Worm (Caenorhabditis elegans) whole organism, early embryonic: ENCODE measurements around the gene nova-1.

Experiments used
- B0310.2 ChIP-seq: sonication (generic microtip); optimal IDR thresholded peaks from 2 replicates; lab custom pipeline; 2016; ENCODE audit warnings: mild to moderate bottlenecking, missing genetic modification characterization, missing compliant biosample characterization
- F13C5.2 ChIP-seq: sonication (generic microtip); optimal IDR thresholded peaks from 2 replicates; lab custom pipeline; 2017; ENCODE audit warnings: mild to moderate bottlenecking, missing genetic modification characterization, inconsistent platforms, missing compliant biosample characterization
- aly-1 ChIP-seq: sonication (generic microtip); optimal IDR thresholded peaks from 2 replicates; lab custom pipeline; 2016; ENCODE audit warnings: missing genetic modification characterization, missing compliant biosample characterization
- ama-1 ChIP-seq: fragments of 150-350 bp; optimal IDR thresholded peaks from 2 replicates; lab custom pipeline; 2014
- ceh-13 ChIP-seq: fragments of 200-800 bp; sonication (Bioruptor generic); optimal IDR thresholded peaks from 2 replicates; lab custom pipeline; 2018; ENCODE audit warnings: mild to moderate bottlenecking, missing genetic modification characterization, missing compliant biosample characterization
- ceh-36 ChIP-seq: sonication (generic microtip); optimal IDR thresholded peaks from 2 replicates; lab custom pipeline; 2016; ENCODE audit warnings: missing genetic modification characterization, inconsistent platforms, missing compliant biosample characterization
- ets-7 ChIP-seq: sonication (generic microtip); optimal IDR thresholded peaks from 2 replicates; lab custom pipeline; 2016; ENCODE audit warnings: missing genotype, missing genetic modification characterization, missing compliant biosample characterization
- flt-1 ChIP-seq: fragments of 200-800 bp; sonication (Bioruptor generic); IDR thresholded peaks from 2 replicates; pipeline ENCODE4 v1.3.6; 2022; ENCODE audit warnings: missing genetic modification characterization, missing compliant biosample characterization
- hmbx-1 ChIP-seq: sonication (generic microtip); optimal IDR thresholded peaks from 2 replicates; lab custom pipeline; 2016; ENCODE audit warnings: mild to moderate bottlenecking, missing genetic modification characterization, missing compliant biosample characterization
- hmg-4 ChIP-seq: fragments of 200-800 bp; sonication (Bioruptor generic); optimal IDR thresholded peaks from 2 replicates; lab custom pipeline; 2018; ENCODE audit warnings: mild to moderate bottlenecking, missing genetic modification characterization, missing compliant biosample characterization
- hnd-1 ChIP-seq: sonication (generic microtip); optimal IDR thresholded peaks from 2 replicates; lab custom pipeline; 2016; ENCODE audit warnings: missing genetic modification characterization, missing compliant biosample characterization
- pes-1 ChIP-seq: fragments of 200-800 bp; sonication (Bioruptor generic); IDR thresholded peaks from 2 replicates; pipeline ENCODE4 v1.3.6; 2022; ENCODE audit warnings: missing genetic modification reagents, missing genetic modification characterization, missing compliant biosample characterization
- scrt-1 ChIP-seq: fragments of 200-800 bp; sonication (Bioruptor generic); IDR thresholded peaks from 2 replicates; pipeline ENCODE4 v1.3.6; 2022; ENCODE audit warnings: missing genetic modification characterization, missing compliant biosample characterization
- sea-1 ChIP-seq: fragments of 200-800 bp; sonication (Bioruptor generic); conservative IDR thresholded peaks from 2 replicates; pipeline ENCODE4 v1.3.6; 2022; ENCODE audit warnings: missing genetic modification characterization, missing compliant biosample characterization
- tbx-11 ChIP-seq: fragments of 200-800 bp; sonication (Bioruptor generic); IDR thresholded peaks from 2 replicates; pipeline ENCODE4 v1.3.6; 2022; ENCODE audit warnings: missing genetic modification characterization, missing compliant biosample characterization
- tbx-37 ChIP-seq: fragments of 200-800 bp; sonication (Bioruptor generic); conservative IDR thresholded peaks from 2 replicates; pipeline ENCODE4 v1.3.6; 2022; ENCODE audit warnings: missing genetic modification reagents, missing genetic modification characterization, missing compliant biosample characterization
- tra-4 ChIP-seq: sonication (generic microtip); optimal IDR thresholded peaks from 2 replicates; lab custom pipeline; 2017; ENCODE audit warnings: missing genetic modification characterization, missing compliant biosample characterization

The nova-1 gene

DNA sequence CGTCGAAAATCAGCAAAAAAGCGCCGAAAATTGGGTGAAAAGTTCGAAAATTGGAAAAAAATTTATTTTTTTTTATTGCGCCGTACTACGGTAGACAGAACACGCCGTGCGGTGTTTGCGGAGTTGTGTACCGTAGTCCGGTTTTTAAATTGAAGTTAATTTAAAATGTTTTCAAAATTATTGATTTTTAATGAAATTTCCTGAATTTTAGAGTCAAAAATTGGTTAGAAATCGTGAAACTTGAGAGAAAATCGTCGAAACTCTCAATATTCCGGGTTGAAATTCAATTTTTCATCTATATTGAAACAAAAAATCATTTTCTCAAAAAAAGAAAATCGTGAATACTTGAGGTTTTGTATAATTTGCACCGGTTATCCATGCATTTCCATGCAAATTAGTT, at the start of gene nova-1:
Gene nova-1 (minus strand): TSS at position 101 of the 400 bp plus-strand sequence.
- no peak for TF ChIP-seq flt-1 (GFP tag; lab: Robert Waterston, UW)
- no peak for TF ChIP-seq ama-1 (lab: Kevin White, UChicago)
- no peak for TF ChIP-seq hnd-1 (tag; lab: Kevin White, UChicago)
- TF ChIP-seq F13C5.2 = no peak

ce11 chrV:18131049-18131448, 49.3 kb upstream of the nova-1 start, which contains the start of gene Y37H2A.12:
Gene Y37H2A.12 (minus strand): TSS chrV:18131129.
- TF ChIP-seq B0310.2 (no peak), ceh-36 (tag; lab: Kevin White, UChicago) (no peak), aly-1 (no peak), hmg-4 (GFP tag; lab: Kevin White, UChicago) (no peak), ama-1 (lab: Kevin White, UChicago) (no peak), F13C5.2 (no peak), hnd-1 (tag; lab: Kevin White, UChicago) (no peak), scrt-1 (no peak), sea-1 (GFP tag; lab: Robert Waterston, UW) (no peak), tbx-37 (GFP tag; lab: Robert Waterston, UW) (no peak), tbx-11 (GFP tag; lab: Robert Waterston, UW) (no peak), flt-1 (GFP tag; lab: Robert Waterston, UW) (no peak), ceh-13 (GFP tag; lab: Kevin White, UChicago) (no peak), tra-4 (tag; lab: Kevin White, UChicago) (no peak), ets-7 (no peak), pes-1 (no peak), hmbx-1 (no peak)

ce11 chrV:18128545-18128944, 46.8 kb upstream of the nova-1 start:
- TF ChIP-seq ets-7 = no peak
- no peak for TF ChIP-seq ama-1 (lab: Kevin White, UChicago)
- TF ChIP-seq hnd-1 (tag; lab: Kevin White, UChicago) = no peak
- no peak for TF ChIP-seq tbx-11 (GFP tag; lab: Robert Waterston, UW)
- TF ChIP-seq flt-1 (GFP tag; lab: Robert Waterston, UW) = no peak
- TF ChIP-seq hmg-4 (GFP tag; lab: Kevin White, UChicago) = no peak
- no peak for TF ChIP-seq ceh-36 (tag; lab: Kevin White, UChicago)
- no peak for TF ChIP-seq sea-1 (GFP tag; lab: Robert Waterston, UW)
- TF ChIP-seq pes-1 = no peak
- no peak for TF ChIP-seq B0310.2
- no peak for TF ChIP-seq scrt-1
- no peak for TF ChIP-seq F13C5.2
- no peak for TF ChIP-seq tra-4 (tag; lab: Kevin White, UChicago)
- TF ChIP-seq hmbx-1 = no peak

DNA sequence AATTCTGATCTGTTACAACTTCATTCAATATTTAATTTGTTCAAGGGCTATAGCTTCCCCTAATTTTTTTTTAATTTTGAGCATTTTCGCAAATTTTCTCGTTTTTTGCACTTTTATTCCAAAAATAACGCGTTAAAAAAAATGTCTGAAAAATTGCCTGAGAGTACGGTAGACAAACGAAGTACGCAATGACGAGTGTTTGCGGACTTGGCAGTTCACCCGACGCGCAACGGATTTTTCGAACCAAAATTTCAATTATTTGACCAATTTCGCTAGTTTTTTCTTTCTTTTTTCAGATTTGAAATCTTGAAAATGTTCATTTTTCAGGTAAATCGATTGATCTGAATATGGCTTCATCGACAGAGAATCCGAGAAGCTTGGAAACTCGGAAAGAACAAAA, 45.4 kb upstream of the nova-1 start, which contains the start of gene fbxa-211:
Gene fbxa-211 (plus strand): TSS at position 328 of the 400 bp plus-strand sequence.
- TF ChIP-seq tbx-37 (GFP tag; lab: Robert Waterston, UW) (no peak), scrt-1 (no peak), flt-1 (GFP tag; lab: Robert Waterston, UW) (no peak), ets-7 (no peak), sea-1 (GFP tag; lab: Robert Waterston, UW) (no peak), hmg-4 (GFP tag; lab: Kevin White, UChicago) (no peak)

ce11 chrV:18125075-18125474, 43.3 kb upstream of the nova-1 start, which contains the start of gene fbxa-210:
Gene fbxa-210 (plus strand): TSS chrV:18125375.
- no peak for TF ChIP-seq hnd-1 (tag; lab: Kevin White, UChicago)
- TF ChIP-seq tbx-11 (GFP tag; lab: Robert Waterston, UW) = no peak
- no peak for TF ChIP-seq flt-1 (GFP tag; lab: Robert Waterston, UW)
- TF ChIP-seq B0310.2 = no peak
- no peak for TF ChIP-seq hmbx-1
- no peak for TF ChIP-seq ets-7
- TF ChIP-seq ceh-13 (GFP tag; lab: Kevin White, UChicago) = no peak
- no peak for TF ChIP-seq ama-1 (lab: Kevin White, UChicago)
- TF ChIP-seq aly-1 = no peak
- TF ChIP-seq ceh-36 (tag; lab: Kevin White, UChicago) = no peak
- no peak for TF ChIP-seq F13C5.2
- no peak for TF ChIP-seq hmg-4 (GFP tag; lab: Kevin White, UChicago)
- TF ChIP-seq scrt-1 = no peak
- no peak for TF ChIP-seq tbx-37 (GFP tag; lab: Robert Waterston, UW)
- no peak for TF ChIP-seq sea-1 (GFP tag; lab: Robert Waterston, UW)
- TF ChIP-seq tra-4 (tag; lab: Kevin White, UChicago) = no peak

DNA sequence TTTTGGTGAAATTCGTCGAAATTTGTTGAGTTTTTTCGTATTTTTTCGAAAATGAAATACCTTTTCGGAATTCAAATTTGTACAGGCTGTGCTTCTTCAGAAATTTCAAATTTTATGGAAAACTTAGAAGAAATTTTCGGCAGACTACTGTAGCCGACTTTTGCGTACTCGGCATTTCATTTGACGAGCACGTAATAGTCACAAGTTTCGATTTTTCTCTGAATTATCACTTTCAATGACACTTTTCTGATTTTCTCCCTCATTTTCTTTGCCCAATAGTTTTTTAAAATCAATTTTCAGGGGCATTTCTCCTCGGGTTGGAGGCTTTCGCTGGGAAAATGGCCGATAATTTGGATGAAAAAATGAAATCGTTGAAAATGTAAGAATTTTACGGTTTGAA, 41.9 kb upstream of the nova-1 start, which contains the start of gene fbxa-107:
Gene fbxa-107 (plus strand): TSS at position 301 of the 400 bp plus-strand sequence.
- TF ChIP-seq F13C5.2 (no peak), ama-1 (lab: Kevin White, UChicago) (no peak), ceh-36 (tag; lab: Kevin White, UChicago) (no peak), tbx-37 (GFP tag; lab: Robert Waterston, UW) (no peak), ceh-13 (GFP tag; lab: Kevin White, UChicago) (no peak), sea-1 (GFP tag; lab: Robert Waterston, UW) (no peak), scrt-1 (no peak), flt-1 (GFP tag; lab: Robert Waterston, UW) (no peak)

DNA sequence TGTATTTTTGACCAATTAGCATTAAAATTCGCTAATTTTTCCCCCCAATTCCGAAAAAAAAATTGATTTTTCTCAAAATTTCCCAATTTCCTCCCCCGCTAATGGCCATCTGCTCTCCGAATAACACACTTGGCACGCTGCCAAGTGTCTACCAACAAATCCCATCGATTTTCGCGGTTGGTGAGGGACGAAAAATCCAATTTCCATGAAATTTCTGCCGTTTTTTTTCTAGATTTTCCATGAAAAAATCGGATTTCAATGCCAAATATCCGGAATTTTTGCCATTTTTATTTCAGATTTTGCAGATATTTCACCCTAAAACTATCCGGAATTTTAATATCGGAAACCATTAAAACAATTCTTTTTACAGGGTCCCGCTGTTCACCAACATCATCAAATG, 27.7 kb upstream of the nova-1 start:
- TF ChIP-seq scrt-1 = no peak
- TF ChIP-seq hmbx-1 = no peak
- TF ChIP-seq ama-1 (lab: Kevin White, UChicago) = no peak
- TF ChIP-seq ceh-13 (GFP tag; lab: Kevin White, UChicago) = no peak
- TF ChIP-seq tra-4 (tag; lab: Kevin White, UChicago) = no peak
- TF ChIP-seq F13C5.2 = no peak
- TF ChIP-seq flt-1 (GFP tag; lab: Robert Waterston, UW) = no peak
- TF ChIP-seq B0310.2 = no peak
- TF ChIP-seq aly-1 = no peak
- TF ChIP-seq ets-7 = no peak
- no peak for TF ChIP-seq tbx-37 (GFP tag; lab: Robert Waterston, UW)
- no peak for TF ChIP-seq tbx-11 (GFP tag; lab: Robert Waterston, UW)
- no peak for TF ChIP-seq sea-1 (GFP tag; lab: Robert Waterston, UW)
- TF ChIP-seq hmg-4 (GFP tag; lab: Kevin White, UChicago) = no peak
- TF ChIP-seq ceh-36 (tag; lab: Kevin White, UChicago) = no peak
- TF ChIP-seq pes-1 = no peak
- no peak for TF ChIP-seq hnd-1 (tag; lab: Kevin White, UChicago)
